Worm (Caenorhabditis elegans) whole organism, L4/young adult: ENCODE data around the gene sid-2.

ENCODE experiments used
- dao-5 ChIP-seq: sonication (generic microtip); optimal IDR thresholded peaks from 2 replicates; lab custom pipeline; 2016; ENCODE audit warnings: missing genotype, missing genetic modification characterization, moderate library complexity, missing compliant biosample characterization
- him-1 ChIP-seq: sonication (generic microtip); optimal IDR thresholded peaks from 2 replicates; lab custom pipeline; 2016; ENCODE audit warnings: missing genotype, missing genetic modification reagents, missing genetic modification characterization, missing compliant biosample characterization

- no peak for TF ChIP-seq dao-5
- no peak for TF ChIP-seq him-1 (tag; lab: Kevin White, UChicago)
Observed at ce11 chrIII:13660123-13660522, 19.1 kb upstream of the sid-2 start.
